Worm (Caenorhabditis elegans) whole organism, midembryonic: ENCODE measurements around the gene gadr-3.

Experiments
- T22C8.4 ChIP-seq: fragments of 200-800 bp; sonication (Bioruptor generic); IDR thresholded peaks from 2 replicates; pipeline ENCODE4 v1.3.6; 2022; ENCODE audit warnings: missing genetic modification characterization, missing compliant biosample characterization
- cog-1 ChIP-seq: sonication (generic microtip); optimal IDR thresholded peaks from 2 replicates; lab custom pipeline; 2016; ENCODE audit warnings: missing genetic modification characterization, missing compliant biosample characterization
- flt-1 ChIP-seq: fragments of 200-800 bp; sonication (Bioruptor generic); IDR thresholded peaks from 2 replicates; pipeline ENCODE4 v1.3.6; 2022; ENCODE audit warnings: missing genetic modification characterization, missing compliant biosample characterization
- klf-2 ChIP-seq: fragments of 200-800 bp; sonication (Bioruptor generic); conservative IDR thresholded peaks from 2 replicates; pipeline ENCODE4 v1.3.6; 2022; ENCODE audit warnings: missing genetic modification reagents, missing genetic modification characterization, missing compliant biosample characterization
- med-1 ChIP-seq: sonication (generic microtip); optimal IDR thresholded peaks from 2 replicates; lab custom pipeline; 2017; ENCODE audit warnings: missing genetic modification characterization, mild to moderate bottlenecking, missing compliant biosample characterization, antibody characterized with exemption, missing genetic modification reagents; ENCODE audit not compliant: insufficient read depth
- ref-1 ChIP-seq: fragments of 200-800 bp; sonication (Bioruptor generic); conservative IDR thresholded peaks from 2 replicates; pipeline ENCODE4 v1.3.6; 2022; ENCODE audit warnings: missing genetic modification reagents, missing genetic modification characterization, missing compliant biosample characterization
- tab-1 ChIP-seq: fragments of 200-800 bp; sonication (Bioruptor generic); IDR thresholded peaks from 2 replicates; pipeline ENCODE4 v1.3.6; 2022; ENCODE audit warnings: missing genetic modification characterization, missing compliant biosample characterization
- ztf-23 ChIP-seq: fragments of 200-800 bp; sonication (Bioruptor generic); IDR thresholded peaks from 2 replicates; pipeline ENCODE4 v1.3.6; 2022; ENCODE audit warnings: missing genetic modification reagents, missing genetic modification characterization, missing compliant biosample characterization
- ztf-29 ChIP-seq: fragments of 200-800 bp; sonication (Bioruptor generic); IDR thresholded peaks from 2 replicates; pipeline ENCODE4 v1.3.6; 2022; ENCODE audit warnings: missing genetic modification reagents, missing genetic modification characterization, missing compliant biosample characterization

gadr-3 gene

ce11 chrIII:6248064-6248687 lies 37.6 kb downstream of the gadr-3 start, which contains the start of the genes gen-1 and stt-3:
gen-1 (minus strand) TSS chrIII:6248158.
stt-3 (plus strand) TSS chrIII:6248637.
- no peak for TF ChIP-seq flt-1 (GFP tag; lab: Robert Waterston, UW)
- TF ChIP-seq ztf-29 (GFP tag; lab: Robert Waterston, UW) = no peak
- no peak for TF ChIP-seq tab-1 (GFP tag; lab: Robert Waterston, UW)
- no peak for TF ChIP-seq klf-2 (GFP tag; lab: Robert Waterston, UW)
- TF ChIP-seq ztf-23 (GFP tag; lab: Robert Waterston, UW) = no peak
- no peak for TF ChIP-seq cog-1 (tag; lab: Kevin White, UChicago)
- TF ChIP-seq med-1 (GFP tag; lab: Kevin White, UChicago) = no peak
- TF ChIP-seq T22C8.4 = no peak
- no peak for TF ChIP-seq ref-1 (GFP tag; lab: Robert Waterston, UW)

- TF ChIP-seq klf-2 (GFP tag; lab: Robert Waterston, UW) (no peak), ztf-23 (GFP tag; lab: Robert Waterston, UW) (no peak), flt-1 (GFP tag; lab: Robert Waterston, UW) (no peak), ztf-29 (GFP tag; lab: Robert Waterston, UW) (no peak), med-1 (GFP tag; lab: Kevin White, UChicago) (no peak), ref-1 (GFP tag; lab: Robert Waterston, UW) (no peak), cog-1 (tag; lab: Kevin White, UChicago) (no peak), T22C8.4 (no peak), tab-1 (GFP tag; lab: Robert Waterston, UW) (no peak)
These were observed 40.1 kb downstream of the gadr-3 start, which contains the start of gene bcas-2 for ce11 chrIII:6245728-6246127. bcas-2 (minus strand) TSS chrIII:6245828.

- TF ChIP-seq cog-1 (tag; lab: Kevin White, UChicago) = no peak
- no peak for TF ChIP-seq tab-1 (GFP tag; lab: Robert Waterston, UW)
- no peak for TF ChIP-seq T22C8.4
- no peak for TF ChIP-seq flt-1 (GFP tag; lab: Robert Waterston, UW)
- no peak for TF ChIP-seq ref-1 (GFP tag; lab: Robert Waterston, UW)
- TF ChIP-seq med-1 (GFP tag; lab: Kevin White, UChicago) = no peak
- no peak for TF ChIP-seq ztf-29 (GFP tag; lab: Robert Waterston, UW)
- TF ChIP-seq ztf-23 (GFP tag; lab: Robert Waterston, UW) = no peak
- no peak for TF ChIP-seq klf-2 (GFP tag; lab: Robert Waterston, UW)
These were observed 45.3 kb downstream of the gadr-3 start, which contains the start of gene T12A2.3 for ce11 chrIII:6240528-6240927. T12A2.3 (plus strand) TSS chrIII:6240828.

- TF ChIP-seq cog-1 (tag; lab: Kevin White, UChicago) (no peak), ref-1 (GFP tag; lab: Robert Waterston, UW) (no peak), flt-1 (GFP tag; lab: Robert Waterston, UW) (no peak), med-1 (GFP tag; lab: Kevin White, UChicago) (no peak), ztf-29 (GFP tag; lab: Robert Waterston, UW) (no peak), klf-2 (GFP tag; lab: Robert Waterston, UW) (no peak), tab-1 (GFP tag; lab: Robert Waterston, UW) (no peak), ztf-23 (GFP tag; lab: Robert Waterston, UW) (no peak), T22C8.4 (no peak)
These were observed 49.1 kb downstream of the gadr-3 start, which contains the start of gene T12A2.21 for ce11 chrIII:6236649-6237048. T12A2.21 (minus strand) TSS chrIII:6236749.
